Fruit fly (Drosophila melanogaster) whole organism, embryonic: Measurements from ENCODE around the gene numb.

Experiments
- ATbp ChIP-seq: fragments of 200-800 bp; sonication (Bioruptor generic); optimal IDR thresholded peaks from 2 replicates; lab custom pipeline; 2017; ENCODE audit warnings: missing biosample characterization, mild to moderate bottlenecking, missing genetic modification characterization, missing genetic modification reagents
- Adf1 ChIP-seq: fragments of 200-800 bp; sonication (Bioruptor generic); IDR thresholded peaks from 2 replicates; pipeline ENCODE4 v1.3.6; 2022; ENCODE audit warnings: missing biosample characterization, missing genetic modification characterization
- Aef1 ChIP-seq: fragments of 200-800 bp; sonication (Bioruptor generic); IDR thresholded peaks from 3 replicates; pipeline ENCODE4 v1.3.6; 2022; ENCODE audit warnings: missing biosample characterization, missing genetic modification characterization
- Bdp1 ChIP-seq: fragments of 200-800 bp; sonication (Bioruptor generic); optimal IDR thresholded peaks from 3 replicates; lab custom pipeline; 2016; ENCODE audit warnings: missing biosample characterization, missing genetic modification characterization
- CG10543 ChIP-seq: fragments of 200-800 bp; sonication (Bioruptor generic); optimal IDR thresholded peaks from 3 replicates; lab custom pipeline; 2017; ENCODE audit warnings: missing biosample characterization, mild to moderate bottlenecking, missing genetic modification characterization, moderate library complexity
- CG10959 ChIP-seq: fragments of 200-800 bp; sonication (Bioruptor generic); IDR thresholded peaks from 2 replicates; pipeline ENCODE4 v1.3.6; 2022; ENCODE audit warnings: missing biosample characterization, missing genetic modification characterization
- CG11695 ChIP-seq: fragments of 200-800 bp; sonication (Bioruptor generic); IDR thresholded peaks from 3 replicates; pipeline ENCODE4 v1.3.6; 2022; ENCODE audit warnings: missing biosample characterization, missing genetic modification characterization
- CG12391 ChIP-seq: fragments of 200-800 bp; sonication (Bioruptor generic); optimal IDR thresholded peaks from 3 replicates; lab custom pipeline; 2018; ENCODE audit warnings: missing biosample characterization, mild to moderate bottlenecking, missing genetic modification characterization, moderate library complexity
- CG13287 ChIP-seq: fragments of 200-800 bp; sonication (Bioruptor generic); IDR thresholded peaks from 2 replicates; pipeline ENCODE4 v1.3.6; 2022; ENCODE audit warnings: missing biosample characterization, missing genetic modification characterization; ENCODE audit not compliant: partially characterized antibody
- CG15479 ChIP-seq: fragments of 200-800 bp; sonication (Bioruptor generic); optimal IDR thresholded peaks from 3 replicates; lab custom pipeline; 2019; ENCODE audit warnings: missing biosample characterization, mild to moderate bottlenecking, missing genetic modification characterization, moderate library complexity
- CG15514 ChIP-seq: fragments of 200-800 bp; sonication (Bioruptor generic); optimal IDR thresholded peaks from 3 replicates; lab custom pipeline; 2017; ENCODE audit warnings: missing biosample characterization, missing genetic modification characterization, mild to moderate bottlenecking, moderate library complexity, missing genetic modification reagents
- CG16779 ChIP-seq: fragments of 200-800 bp; sonication (Bioruptor generic); IDR thresholded peaks from 2 replicates; pipeline ENCODE4 v1.3.6; 2022; ENCODE audit warnings: missing biosample characterization, missing genetic modification characterization
- CG17361 ChIP-seq: fragments of 200-800 bp; sonication (Bioruptor generic); IDR thresholded peaks from 3 replicates; pipeline ENCODE4 v1.3.6; 2022; ENCODE audit warnings: missing biosample characterization, missing genetic modification characterization
- CG17829 ChIP-seq: fragments of 200-800 bp; optimal IDR thresholded peaks from 2 replicates; lab custom pipeline; 2019; ENCODE audit warnings: missing biosample characterization, mild to moderate bottlenecking, missing genetic modification characterization, moderate library complexity
- CG31441 ChIP-seq: fragments of 200-800 bp; sonication (Bioruptor generic); IDR thresholded peaks from 2 replicates; pipeline ENCODE4 v1.3.6; 2022; ENCODE audit warnings: missing biosample characterization, missing genetic modification characterization
- CG34422 ChIP-seq: fragments of 200-800 bp; sonication (Bioruptor generic); IDR thresholded peaks from 3 replicates; pipeline ENCODE4 v1.3.6; 2022; ENCODE audit warnings: missing biosample characterization, missing genetic modification characterization
- CG4282 ChIP-seq: fragments of 200-800 bp; sonication (Bioruptor generic); optimal IDR thresholded peaks from 2 replicates; lab custom pipeline; 2016; ENCODE audit warnings: missing biosample characterization, missing genetic modification characterization
- CG4730 ChIP-seq: fragments of 200-800 bp; sonication (Bioruptor generic); IDR thresholded peaks from 2 replicates; pipeline ENCODE4 v1.3.6; 2022; ENCODE audit warnings: missing biosample characterization, missing genetic modification characterization
- CG5180 ChIP-seq: fragments of 200-800 bp; sonication (Bioruptor generic); optimal IDR thresholded peaks from 3 replicates; lab custom pipeline; 2017; ENCODE audit warnings: missing biosample characterization, missing genetic modification characterization, mild to moderate bottlenecking, moderate library complexity, missing genetic modification reagents
- CG6254 ChIP-seq: fragments of 200-800 bp; sonication (Bioruptor generic); optimal IDR thresholded peaks from 3 replicates; lab custom pipeline; 2017; ENCODE audit warnings: mild to moderate bottlenecking, missing biosample characterization, missing genetic modification reagents, missing genetic modification characterization
- CG7357 ChIP-seq: fragments of 200-800 bp; sonication (Bioruptor generic); IDR thresholded peaks from 3 replicates; pipeline ENCODE4 v1.3.6; 2022; ENCODE audit warnings: missing biosample characterization, missing genetic modification characterization
- CG8290 ChIP-seq, 3 experiments: fragments of 200-800 bp; sonication (Bioruptor generic); optimal IDR thresholded peaks; 2 replicates each; lab custom pipeline; 2016 to 2019; ENCODE audit warnings: missing biosample characterization in 3 of 3, missing genetic modification characterization in 3 of 3, mild to moderate bottlenecking in 2 of 3, moderate library complexity in 1 of 3
- CG8359 ChIP-seq: fragments of 200-800 bp; sonication (Bioruptor generic); optimal IDR thresholded peaks from 2 replicates; lab custom pipeline; 2017; ENCODE audit warnings: missing biosample characterization, mild to moderate bottlenecking, missing genetic modification characterization, borderline replicate concordance
- CG9215 ChIP-seq: fragments of 200-800 bp; sonication (Bioruptor generic); IDR thresholded peaks from 2 replicates; pipeline ENCODE4 v1.3.6; 2022; ENCODE audit warnings: missing biosample characterization, missing genetic modification characterization
- CG9817 ChIP-seq: fragments of 200-800 bp; sonication (Bioruptor generic); optimal IDR thresholded peaks from 2 replicates; lab custom pipeline; 2018; ENCODE audit warnings: missing biosample characterization, mild to moderate bottlenecking, missing genetic modification characterization, moderate library complexity
- Eip74EF ChIP-seq, 2 experiments: fragments of 200-800 bp in 1 of 2; fragments of >200 bp in 1 of 2; sonication (Bioruptor generic) in 1 of 2; optimal IDR thresholded peaks; 2 replicates each; lab custom pipeline; 2017 to 2019; ENCODE audit warnings: missing biosample characterization in 2 of 2, missing genetic modification characterization in 2 of 2, mild to moderate bottlenecking in 1 of 2, moderate library complexity in 1 of 2
- Ets97D ChIP-seq: fragments of 200-800 bp; sonication (Bioruptor generic); optimal IDR thresholded peaks from 3 replicates; lab custom pipeline; 2016; ENCODE audit warnings: missing biosample characterization, missing genetic modification characterization
- HHEX ChIP-seq: fragments of 200-800 bp; sonication (Bioruptor generic); optimal IDR thresholded peaks from 3 replicates; lab custom pipeline; 2017; ENCODE audit warnings: missing biosample characterization, mild to moderate bottlenecking, missing genetic modification characterization, missing genetic modification reagents
- Hr78 ChIP-seq, 2 experiments: fragments of 200-800 bp in 1 of 2; fragments of >200 bp in 1 of 2; sonication (Bioruptor generic) in 1 of 2; optimal IDR thresholded peaks; 2 replicates each; lab custom pipeline; 2017 to 2019; ENCODE audit warnings: missing biosample characterization in 2 of 2, missing genetic modification characterization in 2 of 2, mild to moderate bottlenecking in 1 of 2, moderate library complexity in 1 of 2
- Jarid2 ChIP-seq: fragments of 200-800 bp; sonication (Bioruptor generic); optimal IDR thresholded peaks from 3 replicates; lab custom pipeline; 2017; ENCODE audit warnings: mild to moderate bottlenecking, missing biosample characterization, missing genetic modification reagents, missing genetic modification characterization
- Max ChIP-seq: fragments of 200-800 bp; sonication (Bioruptor generic); optimal IDR thresholded peaks from 2 replicates; lab custom pipeline; 2016; ENCODE audit warnings: missing biosample characterization, mild to moderate bottlenecking, missing genetic modification characterization
- aop ChIP-seq: fragments of 200-800 bp; sonication (Bioruptor generic); IDR thresholded peaks from 2 replicates; pipeline ENCODE4 v1.3.6; 2022; ENCODE audit warnings: missing biosample characterization, missing genetic modification characterization
- bab2 ChIP-seq: fragments of 200-800 bp; sonication (Bioruptor generic); optimal IDR thresholded peaks from 2 replicates; lab custom pipeline; 2016; ENCODE audit warnings: missing biosample characterization, missing genetic modification characterization
- bbx ChIP-seq: fragments of 200-800 bp; sonication (Bioruptor generic); IDR thresholded peaks from 2 replicates; pipeline ENCODE4 v1.3.6; 2022; ENCODE audit warnings: missing biosample characterization, missing genetic modification characterization; ENCODE audit not compliant: partially characterized antibody
- bigmax ChIP-seq: fragments of 200-800 bp; sonication (Bioruptor generic); optimal IDR thresholded peaks from 2 replicates; lab custom pipeline; 2018; ENCODE audit warnings: missing biosample characterization, mild to moderate bottlenecking, missing genetic modification characterization
- chinmo ChIP-seq: fragments of 200-800 bp; sonication (Bioruptor generic); IDR thresholded peaks from 4 replicates; pipeline ENCODE4 v1.3.6; 2022; ENCODE audit warnings: missing biosample characterization, missing genetic modification characterization; ENCODE audit not compliant: partially characterized antibody
- corto ChIP-seq: fragments of 200-800 bp; sonication (Bioruptor generic); optimal IDR thresholded peaks from 2 replicates; lab custom pipeline; 2016; ENCODE audit warnings: missing biosample characterization, mild to moderate bottlenecking, missing genetic modification characterization, moderate library complexity
- dmrt99B ChIP-seq: fragments of 200-800 bp; sonication (Bioruptor generic); optimal IDR thresholded peaks from 2 replicates; lab custom pipeline; 2018; ENCODE audit warnings: missing biosample characterization, mild to moderate bottlenecking, missing genetic modification characterization, moderate library complexity
- dpn ChIP-seq, 2 experiments: fragments of 200-800 bp; sonication (Bioruptor generic); optimal IDR thresholded peaks; 3 replicates each; lab custom pipeline; 2016; ENCODE audit warnings: missing biosample characterization in 2 of 2, missing genetic modification characterization in 2 of 2
- gsb ChIP-seq: fragments of 200-800 bp; sonication (Bioruptor generic); IDR thresholded peaks from 2 replicates; pipeline ENCODE4 v1.3.6; 2022; ENCODE audit warnings: missing biosample characterization, missing genetic modification characterization
- lola ChIP-seq, 3 experiments: fragments of >200 bp in 2 of 3; fragments of 200-800 bp in 1 of 3; sonication (Bioruptor generic) in 1 of 3; optimal IDR thresholded peaks; 2 replicates each; lab custom pipeline; 2017 to 2019; ENCODE audit warnings: missing biosample characterization in 3 of 3, missing genetic modification characterization in 3 of 3, mild to moderate bottlenecking in 1 of 3, moderate library complexity in 1 of 3
- org-1 ChIP-seq: fragments of 200-800 bp; sonication (Bioruptor generic); optimal IDR thresholded peaks from 2 replicates; lab custom pipeline; 2017; ENCODE audit warnings: missing biosample characterization, missing genetic modification characterization
- otp ChIP-seq: fragments of 200-800 bp; sonication (Bioruptor generic); IDR thresholded peaks from 3 replicates; pipeline ENCODE4, ENCODE4 v1.3.6; 2022; ENCODE audit warnings: missing biosample characterization, missing genetic modification characterization
- pfk ChIP-seq: fragments of 200-800 bp; sonication (Bioruptor generic); optimal IDR thresholded peaks from 2 replicates; lab custom pipeline; 2018; ENCODE audit warnings: missing biosample characterization, mild to moderate bottlenecking, missing genetic modification characterization, moderate library complexity
- pum ChIP-seq: fragments of 200-800 bp; sonication (Bioruptor generic); optimal IDR thresholded peaks from 2 replicates; lab custom pipeline; 2016; ENCODE audit warnings: missing biosample characterization, missing genetic modification characterization
- tll ChIP-seq, 2 experiments: fragments of 200-800 bp in 1 of 2; fragments of >200 bp in 1 of 2; sonication (Bioruptor generic) in 1 of 2; optimal IDR thresholded peaks; 2 replicates each; lab custom pipeline; 2017 to 2019; ENCODE audit warnings: missing biosample characterization in 2 of 2, missing genetic modification characterization in 2 of 2, mild to moderate bottlenecking in 1 of 2, moderate library complexity in 1 of 2
- zen ChIP-seq: fragments of 200-800 bp; sonication (Bioruptor generic); optimal IDR thresholded peaks from 3 replicates; lab custom pipeline; 2018; ENCODE audit warnings: missing biosample characterization, mild to moderate bottlenecking, missing genetic modification characterization, moderate library complexity

numb gene

DNA sequence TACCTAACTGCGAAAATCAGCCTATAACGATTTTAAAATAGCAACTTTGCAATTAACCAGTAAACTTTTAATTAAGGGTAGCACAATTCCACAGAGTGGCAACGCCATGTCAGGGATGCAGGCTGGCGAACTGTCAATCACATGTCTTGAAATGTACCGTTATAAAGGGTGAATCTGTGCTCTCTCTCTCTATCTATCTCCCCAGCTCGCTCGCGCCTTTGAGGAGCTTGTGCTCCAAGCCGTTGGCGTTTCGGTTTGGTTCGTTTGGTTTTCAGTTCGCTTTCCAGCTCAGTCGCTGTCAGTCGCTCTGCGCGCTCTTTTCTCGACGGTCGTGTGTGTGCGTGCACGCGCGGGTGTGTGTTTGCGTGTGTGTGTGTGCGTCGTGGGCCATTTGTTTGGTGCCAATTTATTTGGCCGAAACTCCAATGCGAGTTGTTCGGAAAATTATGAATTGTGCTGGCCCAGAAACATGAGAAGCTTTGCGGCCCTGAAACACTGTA is at the start of gene numb (continued):
- TF ChIP-seq CG15514 (GFP tag; lab: Kevin White, UChicago) (peak; percentile 74), CG9215 (GFP tag; lab: Robert Waterston, UW) (no peak), CG17829 (no peak), lola (GFP tag; optimal IDR thresholded peaks at IDR 0.05; lab: Kevin White, UChicago) (no peak), Adf1 (GFP tag; lab: Robert Waterston, UW) (peak; percentile 50; the same call in 1 of the 2 replicates), CG6254 (no peak), ATbp (no peak), CG8290 (GFP tag; optimal IDR thresholded peaks at IDR 0.05; lab: Kevin White, UChicago) (no peak), CG8290 (tag; optimal IDR thresholded peaks at IDR 0.05; lab: Kevin White, UChicago) (peak in 1 of 2 experiments; percentile 49), CG4282 (GFP tag; lab: Kevin White, UChicago) (peak; percentile 11), bbx (peak; percentile 18; the same call in 1 of the 2 replicates), CG34422 (GFP tag; lab: Robert Waterston, UW) (peak; percentile 56; the same call in 1 of the 3 replicates), CG10543 (GFP tag; lab: Kevin White, UChicago) (peak; percentile 52), CG15479 (GFP tag; lab: Kevin White, UChicago) (no peak), CG4730 (no peak), Ets97D (GFP tag; lab: Kevin White, UChicago) (peak; percentile 11), zen (peak; percentile 9), HHEX (peak; percentile 16), Jarid2 (GFP tag; lab: Kevin White, UChicago) (peak; percentile 79), CG11695 (GFP tag; lab: Robert Waterston, UW) (peak; percentile 27; the same call in 1 of the 3 replicates), CG5180 (GFP tag; lab: Kevin White, UChicago) (peak; percentile 18), CG13287 (peak; percentile 32; the same call in 1 of the 2 replicates), dpn (GFP tag; optimal IDR thresholded peaks at IDR 0.05; lab: Kevin White, UChicago) (peak in 1 of 2 experiments; percentile 15), tll (GFP tag; optimal IDR thresholded peaks at IDR 0.05; lab: Kevin White, UChicago) (no peak)

dm6 chr2L:9388013-9388605 is 49.2 kb upstream of the numb start:
- TF ChIP-seq CG31441 (0 out of 2 replicates have a peak, but pooled peaks have one; percentile 19), dmrt99B (peak; percentile 66), CG7357 (GFP tag; lab: Robert Waterston, UW) (peak; percentile 69), pum (GFP tag; lab: Kevin White, UChicago) (peak; percentile 59), Hr78 (GFP tag; optimal IDR thresholded peaks at IDR 0.05; lab: Kevin White, UChicago) (no peak), Max (GFP tag; lab: Kevin White, UChicago) (peak; percentile 40), chinmo (no peak), CG17361 (GFP tag; lab: Robert Waterston, UW) (peak; percentile 29; the same call in 1 of the 3 replicates), aop (peak; percentile 45; the same call in 1 of the 2 replicates), corto (GFP tag; lab: Kevin White, UChicago) (peak; percentile 75), gsb (GFP tag; lab: Robert Waterston, UW) (peak; percentile 69), CG9817 (tag; lab: Kevin White, UChicago) (peak; percentile 64), CG10959 (GFP tag; lab: Robert Waterston, UW) (no peak), Aef1 (GFP tag; lab: Robert Waterston, UW) (peak; percentile 72), bigmax (no peak), org-1 (peak; percentile 68), Bdp1 (GFP tag; lab: Kevin White, UChicago) (peak; percentile 29), CG16779 (GFP tag; lab: Robert Waterston, UW) (peak; percentile 29; the same call in 1 of the 2 replicates), bab2 (peak; percentile 61), pfk (no peak), Eip74EF (GFP tag; optimal IDR thresholded peaks at IDR 0.05; lab: Kevin White, UChicago) (no peak), otp (GFP tag; lab: Robert Waterston, UW) (peak; percentile 64; the same call in 1 of the 3 replicates), CG12391 (peak; percentile 35), CG8359 (no peak)
